Fruit fly (Drosophila melanogaster): ENCODE data around the gene Ca-alpha1T.

dm6 chrX:6196339-6196738, 4.1 kb upstream of the Ca-alpha1T start, which contains the start of gene CG32750:
- TF ChIP-seq Hr96 (GFP tag; optimal IDR thresholded peaks at IDR 0.05), result no peak
- no peak for TF ChIP-seq cnc (optimal IDR thresholded peaks at IDR 0.05)
- no peak for TF ChIP-seq CG5204 (GFP tag; optimal IDR thresholded peaks at IDR 0.05)
- TF ChIP-seq pad (GFP tag; optimal IDR thresholded peaks at IDR 0.05), result no peak
- TF ChIP-seq Clk (GFP tag; optimal IDR thresholded peaks at IDR 0.05), result no peak
- TF ChIP-seq Crg-1 (GFP tag; optimal IDR thresholded peaks at IDR 0.05), result no peak
- TF ChIP-seq kay (GFP tag; ENCODE audit: borderline replicate concordance), result no peak
- no peak for TF ChIP-seq CG33017 (tag; optimal IDR thresholded peaks at IDR 0.05)
- TF ChIP-seq Mnt (GFP tag; optimal IDR thresholded peaks at IDR 0.05), result no peak
- TF ChIP-seq CG12768 (GFP tag; optimal IDR thresholded peaks at IDR 0.05), result no peak
- TF ChIP-seq cic (GFP tag; optimal IDR thresholded peaks at IDR 0.05), result no peak

Data from whole organism, adult.